Worm (Caenorhabditis elegans): ENCODE results near the gene srj-25.
A peak's percentile ranks its signal among the peaks of the same experiment; 100 is the strongest.

srj-25 gene

ce11 chrV:723895-724352, 12.1 kb downstream of the srj-25 start, which contains the start of gene fbxb-72:
Gene fbxb-72 (minus strand): TSS chrV:723952.
- TF ChIP-seq mab-5 (tag; optimal IDR thresholded peaks at IDR 0.05), result no peak
- TF ChIP-seq hlh-1 (tag; optimal IDR thresholded peaks at IDR 0.05), result peak; percentile 9
- TF ChIP-seq ceh-39 (tag; optimal IDR thresholded peaks at IDR 0.05), result peak; percentile 44
- TF ChIP-seq sptf-1 (tag; optimal IDR thresholded peaks at IDR 0.05), result peak; percentile 18

DNA sequence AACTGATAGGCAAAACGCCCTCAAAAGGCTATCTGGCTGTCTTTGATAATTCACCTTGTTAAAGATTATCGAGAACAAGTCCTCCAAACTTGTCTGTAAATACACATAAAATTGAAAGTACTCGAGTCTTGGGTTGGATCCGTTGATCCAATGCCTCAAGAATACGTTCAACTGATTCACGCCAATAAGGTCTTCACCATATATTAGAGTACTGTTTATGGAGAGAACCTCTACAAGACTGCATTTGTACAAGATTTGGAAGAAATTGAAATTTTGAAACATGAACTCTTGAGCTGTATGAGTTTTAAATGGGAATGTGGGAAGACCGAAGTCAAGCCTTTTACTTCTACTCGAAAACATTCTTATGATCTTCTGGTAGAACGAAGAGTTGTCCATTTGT, 13.2 kb downstream of the srj-25 start:
- TF ChIP-seq snpc-4 (tag; optimal IDR thresholded peaks at IDR 0.05), result no peak
- TF ChIP-seq ceh-43 (GFP tag; optimal IDR thresholded peaks at IDR 0.05), result no peak
- TF ChIP-seq unc-62 (GFP tag; optimal IDR thresholded peaks at IDR 0.05), result no peak
- no peak for TF ChIP-seq M03D4.4 (tag; optimal IDR thresholded peaks at IDR 0.05)
- no peak for TF ChIP-seq nhr-76 (tag; optimal IDR thresholded peaks at IDR 0.05)
- no peak for TF ChIP-seq ztf-11 (tag; optimal IDR thresholded peaks at IDR 0.05)
- TF ChIP-seq elt-1 (tag; optimal IDR thresholded peaks at IDR 0.05; ENCODE audit: borderline replicate concordance, insufficient read depth), result no peak
- TF ChIP-seq nhr-12 (tag; optimal IDR thresholded peaks at IDR 0.05), result no peak
- TF ChIP-seq unc-120 (tag; optimal IDR thresholded peaks at IDR 0.05; ENCODE audit: poor library complexity, severe bottlenecking), result no peak
- no peak for TF ChIP-seq ceh-39 (tag; optimal IDR thresholded peaks at IDR 0.05)
- no peak for TF ChIP-seq lsy-2 (tag; optimal IDR thresholded peaks at IDR 0.05)
- TF ChIP-seq unc-39 (tag; optimal IDR thresholded peaks at IDR 0.05), result no peak
- no peak for TF ChIP-seq drap-1 (GFP tag; optimal IDR thresholded peaks at IDR 0.05)
- no peak for TF ChIP-seq elt-3 (tag; optimal IDR thresholded peaks at IDR 0.05)
- TF ChIP-seq blmp-1 (tag; optimal IDR thresholded peaks at IDR 0.05), result no peak
- no peak for TF ChIP-seq nhr-237 (tag; optimal IDR thresholded peaks at IDR 0.05)
- no peak for TF ChIP-seq pha-4 (tag; optimal IDR thresholded peaks at IDR 0.05)
- TF ChIP-seq zip-8 (tag; optimal IDR thresholded peaks at IDR 0.05), result no peak
- TF ChIP-seq mls-2 (tag; optimal IDR thresholded peaks at IDR 0.05), result no peak

DNA sequence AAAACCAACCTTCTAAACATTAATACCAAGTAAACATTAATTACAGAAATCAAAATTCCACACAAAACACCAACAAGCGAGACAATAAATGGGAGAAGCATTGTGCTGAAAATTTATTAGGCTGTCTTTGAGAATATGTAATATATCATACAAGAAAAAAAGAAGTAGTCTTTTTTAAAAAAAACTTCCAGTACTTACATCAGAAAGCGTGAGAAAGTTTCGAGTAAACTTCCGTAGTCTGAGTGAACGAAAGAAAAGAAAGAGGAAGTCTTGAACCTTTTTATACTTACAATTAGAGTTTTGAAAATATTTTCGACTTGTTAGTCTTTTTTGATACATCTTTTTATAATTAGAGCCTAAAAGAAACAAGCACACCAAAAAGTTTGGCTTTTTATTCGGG, 16.3 kb downstream of the srj-25 start, which contains the start of gene srbc-40:
Gene srbc-40 (minus strand): TSS at position 101 of the 400 bp plus-strand sequence.
- TF ChIP-seq bed-3 (GFP tag; optimal IDR thresholded peaks at IDR 0.05), result no peak
- no peak for TF ChIP-seq snpc-4 (tag; optimal IDR thresholded peaks at IDR 0.05)
- TF ChIP-seq sem-2 (GFP tag; optimal IDR thresholded peaks at IDR 0.05), result no peak
- TF ChIP-seq unc-120 (tag; optimal IDR thresholded peaks at IDR 0.05; ENCODE audit: poor library complexity, severe bottlenecking), result no peak
- no peak for TF ChIP-seq zip-8 (tag; optimal IDR thresholded peaks at IDR 0.05)
- no peak for TF ChIP-seq mep-1 (tag; optimal IDR thresholded peaks at IDR 0.05)
- TF ChIP-seq tbx-8 (GFP tag; optimal IDR thresholded peaks at IDR 0.05), result no peak
- no peak for TF ChIP-seq M03D4.4 (tag; optimal IDR thresholded peaks at IDR 0.05)
- no peak for TF ChIP-seq ceh-83 (GFP tag; optimal IDR thresholded peaks at IDR 0.05)
- TF ChIP-seq cnd-1 (tag; optimal IDR thresholded peaks at IDR 0.05), result no peak
- no peak for TF ChIP-seq mab-5 (tag; optimal IDR thresholded peaks at IDR 0.05)
- no peak for TF ChIP-seq elt-3 (tag; optimal IDR thresholded peaks at IDR 0.05)
- TF ChIP-seq hlh-1 (tag; optimal IDR thresholded peaks at IDR 0.05), result no peak
- TF ChIP-seq blmp-1 (tag; optimal IDR thresholded peaks at IDR 0.05), result no peak
- TF ChIP-seq unc-62 (GFP tag; optimal IDR thresholded peaks at IDR 0.05), result no peak
- TF ChIP-seq elt-1 (tag; optimal IDR thresholded peaks at IDR 0.05; ENCODE audit: borderline replicate concordance, insufficient read depth), result no peak
- TF ChIP-seq mls-2 (tag; optimal IDR thresholded peaks at IDR 0.05), result no peak
- TF ChIP-seq nhr-12 (tag; optimal IDR thresholded peaks at IDR 0.05), result no peak
- TF ChIP-seq ces-1 (GFP tag; optimal IDR thresholded peaks at IDR 0.05), result no peak

- TF ChIP-seq hlh-1 (tag; optimal IDR thresholded peaks at IDR 0.05) (no peak), M03D4.4 (tag; optimal IDR thresholded peaks at IDR 0.05) (no peak), sem-2 (GFP tag; optimal IDR thresholded peaks at IDR 0.05) (no peak), tbx-8 (GFP tag; optimal IDR thresholded peaks at IDR 0.05) (no peak), snpc-4 (tag; optimal IDR thresholded peaks at IDR 0.05) (no peak), nhr-76 (tag; optimal IDR thresholded peaks at IDR 0.05) (no peak), mep-1 (tag; optimal IDR thresholded peaks at IDR 0.05) (no peak), lin-13 (tag; optimal IDR thresholded peaks at IDR 0.05) (no peak), nhr-237 (tag; optimal IDR thresholded peaks at IDR 0.05) (no peak), cnd-1 (tag; optimal IDR thresholded peaks at IDR 0.05) (no peak), unc-62 (GFP tag; optimal IDR thresholded peaks at IDR 0.05) (no peak), unc-39 (tag; optimal IDR thresholded peaks at IDR 0.05) (no peak), flh-1 (GFP tag; optimal IDR thresholded peaks at IDR 0.05) (no peak), ceh-39 (tag; optimal IDR thresholded peaks at IDR 0.05) (no peak), lin-32 (GFP tag; optimal IDR thresholded peaks at IDR 0.05) (no peak), mab-5 (tag; optimal IDR thresholded peaks at IDR 0.05) (no peak), nhr-12 (tag; optimal IDR thresholded peaks at IDR 0.05) (no peak)
Measured at ce11 chrV:712882-713281, 23.2 kb downstream of the srj-25 start, which contains the start of gene cyp-33C11. Gene cyp-33C11 (minus strand): TSS chrV:712982.

Measured in whole organism, mixed stage, embryonic.